In the genomic region with DNA sequence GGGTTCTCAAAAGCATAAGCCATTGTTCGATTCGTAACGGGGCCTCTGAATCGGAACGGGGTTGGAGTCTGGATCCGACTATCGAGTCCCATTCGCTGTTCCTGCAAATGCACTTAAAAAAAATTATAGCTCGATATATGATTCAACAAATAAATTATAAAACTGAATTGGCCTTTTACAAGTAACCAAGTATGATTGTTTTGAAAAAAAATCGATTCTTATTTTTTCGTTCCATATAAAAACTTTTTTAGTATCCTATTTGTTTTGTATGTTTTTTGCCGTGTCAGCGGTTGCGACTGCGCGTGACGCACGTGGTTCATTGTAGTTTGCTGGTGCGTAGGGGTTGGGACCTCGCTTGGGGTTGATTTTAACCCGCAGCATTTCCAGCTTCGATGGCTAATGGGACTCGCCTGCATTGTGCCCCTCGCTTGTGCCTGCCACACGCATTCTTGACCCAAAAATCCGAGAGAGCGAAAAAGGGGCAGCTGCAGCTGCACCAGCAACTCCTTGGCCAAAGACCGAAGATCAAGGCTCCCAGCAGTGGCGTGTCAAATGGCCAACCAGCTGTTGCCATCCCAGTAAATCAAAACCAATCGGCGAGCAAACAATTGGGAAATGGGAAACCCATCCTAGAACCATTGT, we compare ENCODE assay signal across 1 fruit fly cellular context.
TF ChIP-seq lines count a peak whose summit lies in the region.

No protein-coding gene starts in this region.

TF ChIP-seq in whole organism, embryonic, 481 proteins besides CTCF, POLR2A, EP300 and RAD21 (continued from another document and continues in another):
- peak; percentile 96 for TF ChIP-seq dmrt11E (tag; optimal IDR thresholded peaks at IDR 0.05; lab: Kevin White, UChicago)
- no peak for TF ChIP-seq Ada2b (GFP tag; IDR thresholded peaks at IDR 0.05; lab: Robert Waterston, UW)
- no peak for TF ChIP-seq CG12071 (GFP tag; optimal IDR thresholded peaks at IDR 0.05; lab: Kevin White, UChicago)
- TF ChIP-seq MBD-R2 (GFP tag; IDR thresholded peaks at IDR 0.05; lab: Robert Waterston, UW), result no peak
- TF ChIP-seq nerfin-2 (GFP tag; IDR thresholded peaks at IDR 0.05; lab: Robert Waterston, UW; ENCODE audit: partially characterized antibody), result no peak
- TF ChIP-seq bsh (GFP tag; optimal IDR thresholded peaks at IDR 0.05; lab: Kevin White, UChicago), result peak in 1 of 2 experiments; percentile 72
- TF ChIP-seq Dref (GFP tag; IDR thresholded peaks at IDR 0.05; lab: Robert Waterston, UW), result no peak
- no peak for TF ChIP-seq Meics (GFP tag; optimal IDR thresholded peaks at IDR 0.05; lab: Kevin White, UChicago)
- TF ChIP-seq knrl (GFP tag; IDR thresholded peaks at IDR 0.05; lab: Robert Waterston, UW; ENCODE audit: partially characterized antibody), result no peak
- no peak for TF ChIP-seq Ravus (GFP tag; IDR thresholded peaks at IDR 0.05; lab: Robert Waterston, UW)
- peak; percentile 52 for TF ChIP-seq Xbp1 (GFP tag; optimal IDR thresholded peaks at IDR 0.05; lab: Kevin White, UChicago)
- no peak for TF ChIP-seq B-H2 (GFP tag; optimal IDR thresholded peaks at IDR 0.05; lab: Kevin White, UChicago)
- peak; percentile 36 to 66 for TF ChIP-seq Pdp1 (GFP tag; optimal IDR thresholded peaks at IDR 0.05; lab: Kevin White, UChicago)
- TF ChIP-seq Blimp-1 (GFP tag; optimal IDR thresholded peaks at IDR 0.05; lab: Kevin White, UChicago), result peak; percentile 55
- TF ChIP-seq PHDP (tag; optimal IDR thresholded peaks at IDR 0.05; lab: Kevin White, UChicago), result no peak
- TF ChIP-seq CG4617 (GFP tag; optimal IDR thresholded peaks at IDR 0.05; lab: Kevin White, UChicago; ENCODE audit: borderline replicate concordance), result peak; percentile 21
- no peak for TF ChIP-seq CG10431 (GFP tag; optimal IDR thresholded peaks at IDR 0.05; lab: Kevin White, UChicago)
- no peak for TF ChIP-seq Rfx (GFP tag; IDR thresholded peaks at IDR 0.05; lab: Robert Waterston, UW)
- no peak for TF ChIP-seq fu2 (GFP tag; optimal IDR thresholded peaks at IDR 0.05; lab: Kevin White, UChicago)
- TF ChIP-seq CG4707 (GFP tag; optimal IDR thresholded peaks at IDR 0.05; lab: Kevin White, UChicago), result peak; percentile 16
- TF ChIP-seq CG3995 (GFP tag; optimal IDR thresholded peaks at IDR 0.05; lab: Kevin White, UChicago), result no peak
- TF ChIP-seq CG6254 (GFP tag; optimal IDR thresholded peaks at IDR 0.05; lab: Kevin White, UChicago), result peak; percentile 71
- peak; percentile 49 for TF ChIP-seq CG8944 (GFP tag; optimal IDR thresholded peaks at IDR 0.05; lab: Kevin White, UChicago)
- TF ChIP-seq CG9932 (GFP tag; IDR thresholded peaks at IDR 0.05; lab: Robert Waterston, UW), result no peak
- TF ChIP-seq cas (GFP tag; IDR thresholded peaks at IDR 0.05; lab: Robert Waterston, UW), result no peak
- no peak for TF ChIP-seq mirr (GFP tag; optimal IDR thresholded peaks at IDR 0.05; lab: Kevin White, UChicago)
- peak; percentile 83 for TF ChIP-seq trem (tag; optimal IDR thresholded peaks at IDR 0.05; lab: Kevin White, UChicago)
- peak; percentile 74 for TF ChIP-seq dm (GFP tag; optimal IDR thresholded peaks at IDR 0.05; lab: Kevin White, UChicago)
- TF ChIP-seq dpn (GFP tag; optimal IDR thresholded peaks at IDR 0.05; lab: Kevin White, UChicago), result peak; percentile 24 to 58
- TF ChIP-seq ham (GFP tag; IDR thresholded peaks at IDR 0.05; lab: Robert Waterston, UW), result no peak
- TF ChIP-seq crol (GFP tag; IDR thresholded peaks at IDR 0.05; lab: Robert Waterston, UW), result 0 out of 2 replicates have a peak, but pooled peaks have one; percentile 32
- no peak for TF ChIP-seq eve (GFP tag; optimal IDR thresholded peaks at IDR 0.05; lab: Kevin White, UChicago)
- TF ChIP-seq CG13424 (tag; optimal IDR thresholded peaks at IDR 0.05; lab: Kevin White, UChicago), result peak; percentile 54
- TF ChIP-seq CG32772 (GFP tag; IDR thresholded peaks at IDR 0.05; lab: Robert Waterston, UW), result no peak
- TF ChIP-seq CG6689 (GFP tag; IDR thresholded peaks at IDR 0.05; lab: Robert Waterston, UW), result peak; percentile 83
- TF ChIP-seq CG14710 (tag; optimal IDR thresholded peaks at IDR 0.05; lab: Kevin White, UChicago), result peak; percentile 89
- no peak for TF ChIP-seq NFAT (GFP tag; IDR thresholded peaks at IDR 0.05; lab: Robert Waterston, UW)
- no peak for TF ChIP-seq cg (GFP tag; optimal IDR thresholded peaks at IDR 0.05; lab: Kevin White, UChicago)
- TF ChIP-seq onecut (GFP tag; IDR thresholded peaks at IDR 0.05; lab: Robert Waterston, UW), result peak; percentile 61
- no peak for TF ChIP-seq toy (GFP tag; IDR thresholded peaks at IDR 0.05; lab: Robert Waterston, UW)
- no peak for TF ChIP-seq chinmo (GFP tag; IDR thresholded peaks at IDR 0.05; lab: Robert Waterston, UW; ENCODE audit: partially characterized antibody)
- no peak for TF ChIP-seq dimm (GFP tag; IDR thresholded peaks at IDR 0.05; lab: Robert Waterston, UW)
- no peak for TF ChIP-seq slbo (GFP tag; IDR thresholded peaks at IDR 0.05; lab: Robert Waterston, UW)
- TF ChIP-seq NC2α (GFP tag; optimal IDR thresholded peaks at IDR 0.05; lab: Kevin White, UChicago), result peak; percentile 44
- peak; percentile 91 for TF ChIP-seq ac (GFP tag; optimal IDR thresholded peaks at IDR 0.05; lab: Kevin White, UChicago)
- TF ChIP-seq trh (GFP tag; optimal IDR thresholded peaks at IDR 0.05; lab: Kevin White, UChicago), result no peak
- peak; percentile 0 for TF ChIP-seq Fer3 (tag; optimal IDR thresholded peaks at IDR 0.05; lab: Kevin White, UChicago)
- TF ChIP-seq Hmr (GFP tag; optimal IDR thresholded peaks at IDR 0.05; lab: Kevin White, UChicago), result no peak
- TF ChIP-seq caup (GFP tag; optimal IDR thresholded peaks at IDR 0.05; lab: Kevin White, UChicago; ENCODE audit: severe bottlenecking), result no peak
- peak; percentile 16 for TF ChIP-seq maf-S (GFP tag; optimal IDR thresholded peaks at IDR 0.05; lab: Kevin White, UChicago)
- no peak for TF ChIP-seq CG17912 (GFP tag; optimal IDR thresholded peaks at IDR 0.05; lab: Kevin White, UChicago)
- no peak for TF ChIP-seq br (optimal IDR thresholded peaks at IDR 0.05; lab: Kevin White, UChicago)
- TF ChIP-seq CG2120 (GFP tag; optimal IDR thresholded peaks at IDR 0.05; lab: Kevin White, UChicago), result no peak
- TF ChIP-seq mld (GFP tag; IDR thresholded peaks at IDR 0.05; lab: Robert Waterston, UW; ENCODE audit: partially characterized antibody), result no peak
- peak; percentile 67 for TF ChIP-seq Mes4 (GFP tag; optimal IDR thresholded peaks at IDR 0.05; lab: Kevin White, UChicago)
- TF ChIP-seq sens-2 (GFP tag; IDR thresholded peaks at IDR 0.05; lab: Robert Waterston, UW), result 0 out of 2 replicates have a peak, but pooled peaks have one; percentile 17
- TF ChIP-seq HLH4C (GFP tag; IDR thresholded peaks at IDR 0.05; lab: Robert Waterston, UW; ENCODE audit: partially characterized antibody), result no peak
- TF ChIP-seq scrt (GFP tag; optimal IDR thresholded peaks at IDR 0.05; lab: Kevin White, UChicago), result no peak
- peak; percentile 10 for TF ChIP-seq Sry-δ (GFP tag; optimal IDR thresholded peaks at IDR 0.05; lab: Kevin White, UChicago)
- TF ChIP-seq CG8388 (GFP tag; optimal IDR thresholded peaks at IDR 0.05; lab: Kevin White, UChicago), result peak; percentile 73
- no peak for TF ChIP-seq fd3F (GFP tag; optimal IDR thresholded peaks at IDR 0.05; lab: Kevin White, UChicago)
- no peak for TF ChIP-seq grn (GFP tag; optimal IDR thresholded peaks at IDR 0.05; lab: Kevin White, UChicago)
- TF ChIP-seq CG4328 (GFP tag; optimal IDR thresholded peaks at IDR 0.05; lab: Kevin White, UChicago), result no peak
- peak; percentile 54 for TF ChIP-seq az2 (GFP tag; optimal IDR thresholded peaks at IDR 0.05; lab: Kevin White, UChicago)
- peak; percentile 25 for TF ChIP-seq CG30431 (GFP tag; optimal IDR thresholded peaks at IDR 0.05; lab: Kevin White, UChicago)
- TF ChIP-seq chn (GFP tag; optimal IDR thresholded peaks at IDR 0.05; lab: Kevin White, UChicago), result peak; percentile 64
- TF ChIP-seq luna (GFP tag; optimal IDR thresholded peaks at IDR 0.05; lab: Kevin White, UChicago), result no peak
- TF ChIP-seq Awh (GFP tag; IDR thresholded peaks at IDR 0.05; lab: Robert Waterston, UW), result peak; percentile 37; the same call in 1 of the 2 replicates
- TF ChIP-seq row (GFP tag; IDR thresholded peaks at IDR 0.05; lab: Robert Waterston, UW), result peak; percentile 82
- peak; percentile 72 for TF ChIP-seq CG7839 (tag; optimal IDR thresholded peaks at IDR 0.05; lab: Kevin White, UChicago)
- TF ChIP-seq sisA (GFP tag; IDR thresholded peaks at IDR 0.05; lab: Robert Waterston, UW), result peak; percentile 45; the same call in 1 of the 2 replicates
- TF ChIP-seq CG10321 (GFP tag; IDR thresholded peaks at IDR 0.05; lab: Robert Waterston, UW), result no peak
- TF ChIP-seq fd102C (GFP tag; optimal IDR thresholded peaks at IDR 0.05; lab: Kevin White, UChicago), result peak; percentile 82
- no peak for TF ChIP-seq vnd (GFP tag; IDR thresholded peaks at IDR 0.05; lab: Robert Waterston, UW; ENCODE audit: partially characterized antibody)
- TF ChIP-seq CG11560 (tag; IDR thresholded peaks at IDR 0.05; lab: Robert Waterston, UW), result no peak
- no peak for TF ChIP-seq CG15073 (GFP tag; optimal IDR thresholded peaks at IDR 0.05; lab: Kevin White, UChicago)
- peak; percentile 59 for TF ChIP-seq CG11398 (GFP tag; optimal IDR thresholded peaks at IDR 0.05; lab: Kevin White, UChicago)
- no peak for TF ChIP-seq kah (GFP tag; optimal IDR thresholded peaks at IDR 0.05; lab: Kevin White, UChicago)
- TF ChIP-seq lab (GFP tag; optimal IDR thresholded peaks at IDR 0.05; lab: Kevin White, UChicago), result no peak
- TF ChIP-seq Doc2 (GFP tag; IDR thresholded peaks at IDR 0.05; lab: Robert Waterston, UW), result no peak
- TF ChIP-seq Dbx (GFP tag; IDR thresholded peaks at IDR 0.05; lab: Robert Waterston, UW), result no peak
- no peak for TF ChIP-seq CG6654 (GFP tag; optimal IDR thresholded peaks at IDR 0.05; lab: Kevin White, UChicago)
- peak; percentile 35 for TF ChIP-seq HLH54F (GFP tag; optimal IDR thresholded peaks at IDR 0.05; lab: Kevin White, UChicago)
- TF ChIP-seq CG12236 (GFP tag; optimal IDR thresholded peaks at IDR 0.05; lab: Kevin White, UChicago), result peak; percentile 55
- TF ChIP-seq Myb (GFP tag; optimal IDR thresholded peaks at IDR 0.05; lab: Kevin White, UChicago), result peak; percentile 9
- no peak for TF ChIP-seq pho (GFP tag; optimal IDR thresholded peaks at IDR 0.05; lab: Kevin White, UChicago)
- TF ChIP-seq CG8290 (GFP tag; optimal IDR thresholded peaks at IDR 0.05; lab: Kevin White, UChicago), result peak; percentile 42
- TF ChIP-seq CG8290 (tag; optimal IDR thresholded peaks at IDR 0.05; lab: Kevin White, UChicago), result no peak
- TF ChIP-seq Ptx1 (GFP tag; IDR thresholded peaks at IDR 0.05; lab: Robert Waterston, UW), result peak; percentile 44; the same call in 1 of the 2 replicates
- peak; percentile 71 for TF ChIP-seq CG1602 (GFP tag; optimal IDR thresholded peaks at IDR 0.05; lab: Kevin White, UChicago)
- no peak for TF ChIP-seq crc (GFP tag; optimal IDR thresholded peaks at IDR 0.05; lab: Kevin White, UChicago)
- no peak for TF ChIP-seq Dp (GFP tag; optimal IDR thresholded peaks at IDR 0.05; lab: Kevin White, UChicago)
- TF ChIP-seq fru (optimal IDR thresholded peaks at IDR 0.05; lab: Kevin White, UChicago), result no peak
- TF ChIP-seq bcd (GFP tag; optimal IDR thresholded peaks at IDR 0.05; lab: Kevin White, UChicago), result peak; percentile 43
- TF ChIP-seq odd (GFP tag; optimal IDR thresholded peaks at IDR 0.05; lab: Kevin White, UChicago), result no peak
- TF ChIP-seq sim (GFP tag; IDR thresholded peaks at IDR 0.05; lab: Robert Waterston, UW), result peak; percentile 65; the same call in 1 of the 2 replicates
- TF ChIP-seq Max (GFP tag; optimal IDR thresholded peaks at IDR 0.05; lab: Kevin White, UChicago), result peak; percentile 68
- no peak; the same call in 1 of the 2 replicates for TF ChIP-seq CG17612 (GFP tag; IDR thresholded peaks at IDR 0.05; lab: Robert Waterston, UW)
- no peak for TF ChIP-seq CG3838 (GFP tag; optimal IDR thresholded peaks at IDR 0.05; lab: Kevin White, UChicago)
- peak; percentile 52 for TF ChIP-seq Oli (tag; optimal IDR thresholded peaks at IDR 0.05; lab: Kevin White, UChicago)
- TF ChIP-seq pum (GFP tag; optimal IDR thresholded peaks at IDR 0.05; lab: Kevin White, UChicago), result peak; percentile 68
- no peak for TF ChIP-seq CG1647 (GFP tag; optimal IDR thresholded peaks at IDR 0.05; lab: Kevin White, UChicago)
- no peak for TF ChIP-seq CG6683 (GFP tag; optimal IDR thresholded peaks at IDR 0.05; lab: Kevin White, UChicago)
- TF ChIP-seq ase (GFP tag; IDR thresholded peaks at IDR 0.05; lab: Robert Waterston, UW), result no peak
- no peak for TF ChIP-seq CG13296 (GFP tag; optimal IDR thresholded peaks at IDR 0.05; lab: Kevin White, UChicago)
- no peak for TF ChIP-seq ato (GFP tag; IDR thresholded peaks at IDR 0.05; lab: Robert Waterston, UW; ENCODE audit: partially characterized antibody)
- TF ChIP-seq dan (GFP tag; IDR thresholded peaks at IDR 0.05; lab: Robert Waterston, UW), result no peak; the same call in 1 of the 2 replicates
- no peak for TF ChIP-seq CG10565 (GFP tag; optimal IDR thresholded peaks at IDR 0.05; lab: Kevin White, UChicago)
- TF ChIP-seq Ets97D (GFP tag; optimal IDR thresholded peaks at IDR 0.05; lab: Kevin White, UChicago), result peak; percentile 4
- TF ChIP-seq CG5180 (GFP tag; optimal IDR thresholded peaks at IDR 0.05; lab: Kevin White, UChicago), result no peak
- TF ChIP-seq lola (GFP tag; optimal IDR thresholded peaks at IDR 0.05; lab: Kevin White, UChicago), result peak in 1 of 3 experiments; percentile 91
- peak; percentile 11 for TF ChIP-seq Deaf1 (tag; optimal IDR thresholded peaks at IDR 0.05; lab: Kevin White, UChicago)
- 0 out of 3 replicates have a peak, but pooled peaks have one; percentile 55 for TF ChIP-seq CG11695 (GFP tag; IDR thresholded peaks at IDR 0.05; lab: Robert Waterston, UW)
- no peak for TF ChIP-seq peb (GFP tag; IDR thresholded peaks at IDR 0.05; lab: Robert Waterston, UW)
- peak; percentile 55 for TF ChIP-seq CG2678 (tag; optimal IDR thresholded peaks at IDR 0.05; lab: Kevin White, UChicago)
- no peak for TF ChIP-seq Eip74EF (GFP tag; optimal IDR thresholded peaks at IDR 0.05; lab: Kevin White, UChicago)
- no peak for TF ChIP-seq Dfd (GFP tag; optimal IDR thresholded peaks at IDR 0.05; lab: Kevin White, UChicago)
- no peak for TF ChIP-seq CG3726 (GFP tag; IDR thresholded peaks at IDR 0.05; lab: Robert Waterston, UW)
- TF ChIP-seq Ets65A (GFP tag; lab: Kevin White, UChicago), result peak; percentile 89
- peak; percentile 52 for TF ChIP-seq en (GFP tag; optimal IDR thresholded peaks at IDR 0.05; lab: Kevin White, UChicago)
- peak; percentile 45 for TF ChIP-seq kay (GFP tag; optimal IDR thresholded peaks at IDR 0.05; lab: Kevin White, UChicago)
- peak; percentile 14 for TF ChIP-seq CG17802 (tag; optimal IDR thresholded peaks at IDR 0.05; lab: Kevin White, UChicago)
- TF ChIP-seq HHEX (GFP tag; optimal IDR thresholded peaks at IDR 0.05; lab: Kevin White, UChicago), result peak; percentile 19
- TF ChIP-seq CG2889 (GFP tag; IDR thresholded peaks at IDR 0.05; lab: Robert Waterston, UW), result no peak
- peak; percentile 7 for TF ChIP-seq CG3065 (GFP tag; optimal IDR thresholded peaks at IDR 0.05; lab: Kevin White, UChicago)
- TF ChIP-seq CG34376 (GFP tag; optimal IDR thresholded peaks at IDR 0.05; lab: Kevin White, UChicago), result no peak
